Fruit fly (Drosophila melanogaster): ENCODE measurements around the gene CG9518.
A peak's percentile ranks its signal among the peaks of the same experiment; 100 is the strongest.

DNA sequence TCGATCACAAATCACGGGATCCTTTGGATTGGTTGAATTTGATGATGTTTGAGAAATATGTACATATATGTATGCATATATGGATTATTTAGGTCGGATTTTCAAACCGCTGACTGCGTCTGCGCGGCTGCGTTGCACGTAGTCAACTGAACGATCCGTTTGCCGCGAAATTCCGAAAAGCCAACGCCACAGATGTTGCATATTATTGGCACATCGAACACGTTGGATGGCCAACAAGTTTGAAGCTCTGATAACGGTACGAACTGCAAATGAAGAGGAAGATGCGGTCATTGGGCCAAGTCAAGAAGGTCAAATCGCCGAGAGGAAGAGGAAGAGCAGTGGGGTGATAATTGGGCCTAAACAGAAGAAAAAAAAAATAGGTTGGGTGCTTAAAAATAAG lies at the start of gene CG9518:
- TF ChIP-seq EcR (GFP tag; optimal IDR thresholded peaks at IDR 0.05), result peak; percentile 13
- TF ChIP-seq CG32121 (GFP tag; IDR thresholded peaks at IDR 0.05), result no peak
- no peak for TF ChIP-seq CG4496 (GFP tag; IDR thresholded peaks at IDR 0.05)
- TF ChIP-seq rn (GFP tag; IDR thresholded peaks at IDR 0.05), result no peak
- TF ChIP-seq CG8159 (tag; optimal IDR thresholded peaks at IDR 0.05), result no peak
- no peak for TF ChIP-seq CG14655 (GFP tag; optimal IDR thresholded peaks at IDR 0.05)
- TF ChIP-seq CG15710 (tag; optimal IDR thresholded peaks at IDR 0.05), result no peak
- TF ChIP-seq CG8301 (tag; optimal IDR thresholded peaks at IDR 0.05), result no peak
